Worm (Caenorhabditis elegans): ENCODE results near the gene F57G12.2.

The F57G12.2 gene

DNA sequence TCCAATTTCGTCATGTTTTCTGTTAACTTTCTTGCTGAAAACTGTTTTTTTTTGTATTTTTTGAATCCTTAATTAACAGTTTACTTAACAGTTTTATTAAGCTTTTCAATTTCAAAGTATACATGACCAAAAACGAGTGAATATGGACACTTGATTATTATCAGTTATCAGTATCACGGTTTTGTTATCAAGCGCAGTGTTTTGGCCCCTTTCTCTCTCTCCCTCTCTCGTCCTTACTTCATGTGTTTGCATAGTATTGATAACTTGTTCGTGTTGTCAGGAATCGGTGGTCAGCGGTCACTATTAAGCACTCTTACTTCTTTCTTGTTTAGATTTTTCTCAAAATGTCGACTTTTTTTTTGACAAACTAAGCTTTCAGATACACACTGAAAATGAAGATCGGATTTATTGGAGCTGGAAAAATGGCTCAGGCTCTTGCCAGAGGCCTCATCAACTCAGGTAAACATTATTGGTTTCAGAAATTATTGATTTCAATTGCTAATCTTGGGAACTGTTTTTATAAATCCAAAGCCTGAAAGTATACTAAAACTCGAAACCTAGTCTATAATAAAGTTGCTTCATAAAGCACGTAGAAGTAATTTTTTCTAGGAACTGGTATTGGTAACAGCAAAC, 13.3 kb downstream of the F57G12.2 start, which contains the start of gene pycr-1:
pycr-1 (plus strand) TSS at position 380 of the 633 bp plus-strand sequence.
- TF ChIP-seq peb-1 (tag; optimal IDR thresholded peaks at IDR 0.05) (no peak), nhr-237 (tag; optimal IDR thresholded peaks at IDR 0.05) (no peak), mbf-1 (tag; optimal IDR thresholded peaks at IDR 0.05) (no peak), lin-11 (tag; optimal IDR thresholded peaks at IDR 0.05) (no peak), sma-9 (GFP tag; optimal IDR thresholded peaks at IDR 0.05) (peak; percentile 54), sma-9 (tag; optimal IDR thresholded peaks at IDR 0.05) (no peak), elt-1 (tag; optimal IDR thresholded peaks at IDR 0.05) (no peak), nhr-23 (tag; optimal IDR thresholded peaks at IDR 0.05) (no peak), ama-1 (optimal IDR thresholded peaks at IDR 0.05) (no peak), gmeb-1 (tag; optimal IDR thresholded peaks at IDR 0.05) (peak; percentile 19), fos-1 (tag; optimal IDR thresholded peaks at IDR 0.05) (peak; percentile 52), F13H6.1 (tag; optimal IDR thresholded peaks at IDR 0.05) (peak; percentile 3), ceh-82 (tag; optimal IDR thresholded peaks at IDR 0.05) (no peak), ztf-4 (tag; optimal IDR thresholded peaks at IDR 0.05) (no peak), nhr-10 (tag; optimal IDR thresholded peaks at IDR 0.05) (no peak), lin-39 (tag; optimal IDR thresholded peaks at IDR 0.05) (no peak), mdl-1 (tag; optimal IDR thresholded peaks at IDR 0.05) (no peak), nhr-11 (tag; optimal IDR thresholded peaks at IDR 0.05) (no peak), lin-13 (GFP tag; optimal IDR thresholded peaks at IDR 0.05) (no peak), skn-1 (tag; optimal IDR thresholded peaks at IDR 0.05) (no peak), unc-62 (GFP tag; optimal IDR thresholded peaks at IDR 0.05) (no peak), snpc-4 (tag; optimal IDR thresholded peaks at IDR 0.05) (no peak), nhr-6 (tag; optimal IDR thresholded peaks at IDR 0.05) (no peak), blmp-1 (tag; optimal IDR thresholded peaks at IDR 0.05; ENCODE audit: insufficient read depth) (no peak), zag-1 (tag; optimal IDR thresholded peaks at IDR 0.05) (no peak), nhr-25 (tag; optimal IDR thresholded peaks at IDR 0.05) (no peak), nhr-12 (tag; optimal IDR thresholded peaks at IDR 0.05) (no peak), crh-2 (tag; optimal IDR thresholded peaks at IDR 0.05) (no peak), sma-3 (GFP tag; optimal IDR thresholded peaks at IDR 0.05) (no peak), mab-5 (tag; optimal IDR thresholded peaks at IDR 0.05) (no peak), ztf-1 (GFP tag; conservative IDR thresholded peaks at IDR 0.05) (no peak), unc-39 (tag; optimal IDR thresholded peaks at IDR 0.05) (no peak), sem-4 (tag; optimal IDR thresholded peaks at IDR 0.05) (no peak)

DNA sequence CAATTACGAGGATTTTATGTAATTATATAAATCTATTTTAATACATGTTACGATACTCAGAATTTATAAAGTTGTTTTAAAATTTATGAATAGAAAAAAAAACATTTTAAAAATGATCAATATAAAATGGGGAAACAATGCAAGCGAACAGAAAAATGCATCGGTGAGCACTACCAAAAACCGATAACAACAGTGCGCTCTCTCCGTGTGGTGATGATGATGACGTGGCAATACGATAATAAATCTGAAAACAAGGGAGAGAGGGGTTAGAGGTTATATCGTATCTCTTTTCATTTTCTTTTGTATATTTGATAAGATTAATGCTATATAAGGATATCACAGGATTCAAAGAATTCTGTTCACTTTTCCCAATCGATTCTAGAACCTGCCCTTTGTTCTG, 13.9 kb downstream of the F57G12.2 start:
- no peak for TF ChIP-seq R02D3.7 (tag; optimal IDR thresholded peaks at IDR 0.05)
- TF ChIP-seq ztf-1 (GFP tag; conservative IDR thresholded peaks at IDR 0.05) = no peak
- peak; percentile 87 for TF ChIP-seq crh-2 (tag; optimal IDR thresholded peaks at IDR 0.05)
- TF ChIP-seq fos-1 (tag; optimal IDR thresholded peaks at IDR 0.05) = peak; percentile 7
- TF ChIP-seq mdl-1 (tag; optimal IDR thresholded peaks at IDR 0.05) = no peak
- TF ChIP-seq lin-11 (tag; optimal IDR thresholded peaks at IDR 0.05) = no peak
- TF ChIP-seq Y55F3AM.14 (GFP tag; optimal IDR thresholded peaks at IDR 0.05) = no peak

DNA sequence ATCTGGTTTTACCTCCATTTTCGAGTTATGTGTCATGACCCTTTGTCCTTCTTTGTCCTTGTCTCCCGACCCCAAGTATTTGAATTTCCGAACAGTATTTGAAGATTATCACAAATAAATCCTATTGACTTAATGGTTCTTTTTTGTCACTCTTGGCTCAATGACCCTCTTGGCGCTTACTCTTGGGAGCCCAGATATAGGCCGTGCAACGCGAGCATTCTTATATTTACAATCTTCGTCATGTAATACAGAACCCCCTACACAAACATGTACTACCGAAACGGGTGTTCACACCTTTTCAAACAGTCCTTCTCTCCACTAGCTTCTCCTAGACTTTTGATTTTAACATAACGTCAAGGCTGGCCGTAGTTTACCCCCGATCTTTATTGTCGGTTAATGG, 16.2 kb downstream of the F57G12.2 start, which contains the start of gene M153.5:
M153.5 (plus strand) TSS at position 301 of the 400 bp plus-strand sequence.
- no peak for TF ChIP-seq sem-4 (tag; optimal IDR thresholded peaks at IDR 0.05)
- no peak for TF ChIP-seq nhr-21 (tag; optimal IDR thresholded peaks at IDR 0.05)
- TF ChIP-seq ZK546.5 (tag; optimal IDR thresholded peaks at IDR 0.05) = no peak
- TF ChIP-seq lin-11 (tag; optimal IDR thresholded peaks at IDR 0.05) = no peak
- TF ChIP-seq ztf-11 (tag; optimal IDR thresholded peaks at IDR 0.05) = no peak
- no peak for TF ChIP-seq unc-62 (GFP tag; optimal IDR thresholded peaks at IDR 0.05)
- TF ChIP-seq egl-27 (tag; optimal IDR thresholded peaks at IDR 0.05) = no peak
- no peak for TF ChIP-seq elt-1 (tag; optimal IDR thresholded peaks at IDR 0.05)
- no peak for TF ChIP-seq sma-3 (GFP tag; optimal IDR thresholded peaks at IDR 0.05)
- no peak for TF ChIP-seq ztf-4 (tag; optimal IDR thresholded peaks at IDR 0.05)
- TF ChIP-seq unc-55 (GFP tag; optimal IDR thresholded peaks at IDR 0.05) = no peak
- TF ChIP-seq alr-1 (tag; optimal IDR thresholded peaks at IDR 0.05) = no peak

Measured in whole organism, L2 larva.